Worm (Caenorhabditis elegans) whole organism, L4/young adult: ENCODE measurements around the gene R186.3.

Source experiments
- dao-5 ChIP-seq: sonication (generic microtip); optimal IDR thresholded peaks from 2 replicates; lab custom pipeline; 2016; ENCODE audit warnings: missing genotype, missing genetic modification characterization, moderate library complexity, missing compliant biosample characterization
- him-1 ChIP-seq: sonication (generic microtip); optimal IDR thresholded peaks from 2 replicates; lab custom pipeline; 2016; ENCODE audit warnings: missing genotype, missing genetic modification reagents, missing genetic modification characterization, missing compliant biosample characterization

DNA sequence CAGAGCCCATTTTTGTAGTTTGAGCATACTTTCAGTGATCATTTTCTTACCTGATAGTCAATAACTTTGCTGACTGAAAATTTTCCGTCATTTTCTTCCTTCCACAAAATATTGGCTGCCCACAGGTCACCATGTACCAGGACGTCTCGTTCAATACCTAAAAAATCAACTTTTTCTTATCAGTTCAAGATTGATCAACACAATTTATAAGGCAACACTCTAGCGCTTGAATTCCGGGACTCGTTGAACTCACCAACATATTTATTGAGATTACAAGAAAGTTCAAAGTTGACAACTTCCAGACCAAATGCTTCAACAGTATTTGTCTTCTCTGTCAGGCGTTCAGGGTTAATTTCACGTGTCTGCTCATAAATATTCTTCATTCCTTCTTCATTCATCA is 33.4 kb downstream of the R186.3 start:
- no peak for TF ChIP-seq him-1 (tag; lab: Kevin White, UChicago)
- no peak for TF ChIP-seq dao-5 (tag; lab: Kevin White, UChicago)
